Fruit fly (Drosophila melanogaster) whole organism, pupa: ENCODE data around the gene Or85c.

Experiments
- CG10348 ChIP-seq: fragments of 200-800 bp; sonication (Bioruptor generic); IDR thresholded peaks from 2 replicates; pipeline ENCODE4 v1.3.6; 2022; ENCODE audit warnings: missing biosample characterization, missing genetic modification characterization
- CG12605 ChIP-seq: fragments of 200-800 bp; sonication (Bioruptor generic); IDR thresholded peaks from 2 replicates; pipeline ENCODE4 v1.3.6; 2022; ENCODE audit warnings: missing biosample characterization, missing genetic modification characterization
- CG13204 ChIP-seq: fragments of 200-800 bp; sonication (Bioruptor generic); optimal IDR thresholded peaks from 2 replicates; lab custom pipeline; 2018; ENCODE audit warnings: missing biosample characterization, mild to moderate bottlenecking, missing genetic modification characterization, moderate library complexity
- CG14655 ChIP-seq: fragments of 200-800 bp; sonication (Bioruptor generic); optimal IDR thresholded peaks from 3 replicates; lab custom pipeline; 2017; ENCODE audit warnings: mild to moderate bottlenecking, missing biosample characterization, missing genetic modification reagents, missing genetic modification characterization
- CG15710 ChIP-seq: fragments of 200-800 bp; sonication (Bioruptor generic); optimal IDR thresholded peaks from 2 replicates; lab custom pipeline; 2018; ENCODE audit warnings: missing biosample characterization, mild to moderate bottlenecking, missing genetic modification characterization, moderate library complexity
- CG17806 ChIP-seq: fragments of 200-800 bp; sonication (Bioruptor generic); optimal IDR thresholded peaks from 2 replicates; lab custom pipeline; 2018; ENCODE audit warnings: missing biosample characterization, mild to moderate bottlenecking, missing genetic modification characterization, moderate library complexity
- CG32121 ChIP-seq: fragments of 200-800 bp; sonication (Bioruptor generic); IDR thresholded peaks from 2 replicates; pipeline ENCODE4 v1.3.6; 2022; ENCODE audit warnings: missing biosample characterization, missing genetic modification characterization
- CG34367 ChIP-seq: fragments of 200-800 bp; sonication (Bioruptor generic); optimal IDR thresholded peaks from 2 replicates; lab custom pipeline; 2018; ENCODE audit warnings: missing biosample characterization, mild to moderate bottlenecking, missing genetic modification characterization
- CG4496 ChIP-seq: fragments of 200-800 bp; sonication (Bioruptor generic); IDR thresholded peaks from 3 replicates; pipeline ENCODE4 v1.3.6; 2022; ENCODE audit warnings: missing biosample characterization, missing genetic modification characterization
- CG8159 ChIP-seq: fragments of 200-800 bp; sonication (Bioruptor generic); optimal IDR thresholded peaks from 3 replicates; lab custom pipeline; 2018; ENCODE audit warnings: missing biosample characterization, mild to moderate bottlenecking, missing genetic modification characterization, moderate library complexity
- CG8301 ChIP-seq: fragments of 200-800 bp; sonication (Bioruptor generic); optimal IDR thresholded peaks from 2 replicates; lab custom pipeline; 2018; ENCODE audit warnings: missing biosample characterization, mild to moderate bottlenecking, missing genetic modification characterization
- D1 ChIP-seq: fragments of 200-800 bp; sonication (Bioruptor generic); optimal IDR thresholded peaks from 2 replicates; lab custom pipeline; 2018; ENCODE audit warnings: missing biosample characterization, mild to moderate bottlenecking, missing genetic modification characterization, moderate library complexity
- Ets98B ChIP-seq: fragments of 200-800 bp; sonication (Bioruptor generic); IDR thresholded peaks from 2 replicates; pipeline ENCODE4 v1.3.6; 2022; ENCODE audit warnings: missing biosample characterization, missing genetic modification characterization
- Pif1A ChIP-seq: fragments of 200-800 bp; sonication (Bioruptor generic); optimal IDR thresholded peaks from 3 replicates; lab custom pipeline; 2016; ENCODE audit warnings: missing biosample characterization, missing genetic modification characterization
- Pif1B ChIP-seq: fragments of 200-800 bp; sonication (Bioruptor generic); optimal IDR thresholded peaks from 3 replicates; lab custom pipeline; 2016; ENCODE audit warnings: missing biosample characterization, missing genetic modification characterization
- Snoo ChIP-seq: fragments of 200-800 bp; sonication (Bioruptor generic); optimal IDR thresholded peaks from 3 replicates; lab custom pipeline; 2017; ENCODE audit warnings: missing biosample characterization, mild to moderate bottlenecking, missing genetic modification characterization, inconsistent platforms
- gl ChIP-seq: fragments of 200-800 bp; sonication (Bioruptor generic); optimal IDR thresholded peaks from 2 replicates; lab custom pipeline; 2018; ENCODE audit warnings: missing biosample characterization, mild to moderate bottlenecking, missing genetic modification characterization
- rn ChIP-seq: fragments of 200-800 bp; sonication (Bioruptor generic); IDR thresholded peaks from 2 replicates; pipeline ENCODE4 v1.3.6; 2022; ENCODE audit warnings: missing biosample characterization, missing genetic modification characterization

The Or85c gene

dm6 chr3R:8467819-8468421, 44.9 kb downstream of the Or85c start:
- TF ChIP-seq CG14655 (GFP tag; lab: Kevin White, UChicago) (no peak), Pif1A (GFP tag; lab: Kevin White, UChicago) (no peak), CG8159 (tag; lab: Kevin White, UChicago) (no peak), CG34367 (tag; lab: Kevin White, UChicago) (no peak), CG10348 (GFP tag; lab: Robert Waterston, UW) (no peak), Ets98B (GFP tag; lab: Robert Waterston, UW) (no peak), Snoo (tag; lab: Kevin White, UChicago) (no peak), rn (no peak)

dm6 chr3R:8463904-8464303, 48.9 kb downstream of the Or85c start:
- no peak for TF ChIP-seq CG8159 (tag; lab: Kevin White, UChicago)
- no peak for TF ChIP-seq Ets98B (GFP tag; lab: Robert Waterston, UW)
- no peak for TF ChIP-seq CG34367 (tag; lab: Kevin White, UChicago)
- TF ChIP-seq D1 (tag; lab: Kevin White, UChicago), result no peak
- no peak for TF ChIP-seq gl (tag; lab: Kevin White, UChicago)
- no peak for TF ChIP-seq CG15710
- no peak for TF ChIP-seq CG17806 (tag; lab: Kevin White, UChicago)
- TF ChIP-seq rn, result no peak
- TF ChIP-seq CG8301 (tag; lab: Kevin White, UChicago), result no peak
- TF ChIP-seq CG4496 (GFP tag; lab: Robert Waterston, UW), result no peak
- TF ChIP-seq Pif1B (GFP tag; lab: Kevin White, UChicago), result no peak
- no peak for TF ChIP-seq CG13204 (GFP tag; lab: Kevin White, UChicago)
- TF ChIP-seq CG12605 (GFP tag; lab: Robert Waterston, UW), result no peak
- TF ChIP-seq CG32121, result no peak
- TF ChIP-seq Pif1A (GFP tag; lab: Kevin White, UChicago), result no peak
